Worm (Caenorhabditis elegans) whole organism, L4 larva: ENCODE results near the gene Y46H3C.5.

Experiments
- F49E8.2 ChIP-seq: sonication (generic microtip); optimal IDR thresholded peaks from 2 replicates; lab custom pipeline; 2016; ENCODE audit warnings: missing compliant biosample characterization, mild to moderate bottlenecking, missing genetic modification characterization, borderline replicate concordance
- aha-1 ChIP-seq: fragments of 150-350 bp; peaks from one replicate; lab custom pipeline; 2014; ENCODE audit warnings: missing biosample characterization, missing genetic modification characterization
- ama-1 ChIP-seq: fragments of 150-350 bp; optimal IDR thresholded peaks from 2 replicates; lab custom pipeline; 2014; ENCODE audit warnings: inconsistent platforms, mixed read lengths
- attf-4 ChIP-seq: sonication (generic microtip); optimal IDR thresholded peaks from 3 replicates; lab custom pipeline; 2017; ENCODE audit warnings: missing biosample characterization, missing genetic modification characterization
- egl-27 ChIP-seq: sonication (generic microtip); optimal IDR thresholded peaks from 3 replicates; lab custom pipeline; 2017; ENCODE audit warnings: missing biosample characterization, missing genetic modification reagents, missing genetic modification characterization
- hif-1 ChIP-seq, 2 experiments: sonication (generic microtip); optimal IDR thresholded peaks; 2 replicates each; lab custom pipeline; 2016 to 2017; ENCODE audit warnings: missing compliant biosample characterization in 2 of 2, missing genetic modification characterization in 2 of 2, missing genetic modification reagents in 2 of 2, missing genotype in 2 of 2, mild to moderate bottlenecking in 1 of 2
- jun-1 ChIP-seq: fragments of 150-350 bp; optimal IDR thresholded peaks from 2 replicates; lab custom pipeline; 2014; ENCODE audit warnings: missing biosample characterization, missing genetic modification reagents, missing genetic modification characterization
- mes-2 ChIP-seq: sonication (generic microtip); optimal IDR thresholded peaks from 2 replicates; lab custom pipeline; 2016; ENCODE audit warnings: missing genotype, mild to moderate bottlenecking, missing genetic modification characterization, missing compliant biosample characterization; ENCODE audit not compliant: poor library complexity, severe bottlenecking
- nhr-25 ChIP-seq: sonication (generic microtip); optimal IDR thresholded peaks from 2 replicates; lab custom pipeline; 2017; ENCODE audit warnings: missing genetic modification characterization, mild to moderate bottlenecking, missing compliant biosample characterization, antibody characterized with exemption, moderate library complexity, borderline replicate concordance; ENCODE audit not compliant: insufficient read depth
- nhr-77 ChIP-seq: fragments of 150-350 bp; optimal IDR thresholded peaks from 2 replicates; lab custom pipeline; 2014; ENCODE audit warnings: missing biosample characterization, missing genetic modification characterization
- pqm-1 ChIP-seq: sonication (generic microtip); optimal IDR thresholded peaks from 2 replicates; lab custom pipeline; 2017; ENCODE audit warnings: missing biosample characterization, missing genetic modification characterization
- saeg-2 ChIP-seq: fragments of 200-800 bp; sonication (Bioruptor generic); IDR thresholded peaks from 2 replicates; pipeline ENCODE4 v1.3.6; 2022; ENCODE audit warnings: missing genetic modification reagents, missing genetic modification characterization, missing compliant biosample characterization
- skn-1 ChIP-seq: fragments of 150-350 bp; optimal IDR thresholded peaks from 2 replicates; lab custom pipeline; 2014; ENCODE audit warnings: missing biosample characterization, missing genetic modification characterization
- ztf-11 ChIP-seq: fragments of 150-350 bp; optimal IDR thresholded peaks from 2 replicates; lab custom pipeline; 2014; ENCODE audit warnings: missing biosample characterization, missing genetic modification characterization

- no peak for TF ChIP-seq pqm-1
- no peak for TF ChIP-seq saeg-2
- TF ChIP-seq nhr-77: no peak
- no peak for TF ChIP-seq ztf-11 (tag; lab: Kevin White, UChicago)
- TF ChIP-seq F49E8.2 (tag; lab: Kevin White, UChicago): no peak
- no peak for TF ChIP-seq hif-1 (tag; optimal IDR thresholded peaks at IDR 0.05; lab: Kevin White, UChicago)
- no peak for TF ChIP-seq mes-2
- TF ChIP-seq egl-27 (tag; lab: Kevin White, UChicago): no peak
- no peak for TF ChIP-seq ama-1 (lab: Kevin White, UChicago)
- TF ChIP-seq aha-1: no peak
- TF ChIP-seq nhr-25 (tag; lab: Kevin White, UChicago): no peak
- TF ChIP-seq skn-1 (tag; lab: Kevin White, UChicago): no peak
- no peak for TF ChIP-seq jun-1
- no peak for TF ChIP-seq attf-4 (tag; lab: Kevin White, UChicago)
These were observed 10.0 kb downstream of the Y46H3C.5 start, which contains the start of gene srh-3 for ce11 chrV:1682279-1682678.
